Worm (Caenorhabditis elegans): ENCODE measurements around the gene EEED8.2.

Gene EEED8.2

ce11 chrII:5455650-5456355, 39.3 kb downstream of the EEED8.2 start, which contains the start of gene daz-1:
daz-1 (plus strand) TSS chrII:5456305.
- TF ChIP-seq klf-2 (GFP tag; conservative IDR thresholded peaks at IDR 0.05): no peak
- no peak for TF ChIP-seq cog-1 (tag; optimal IDR thresholded peaks at IDR 0.05)
- TF ChIP-seq ztf-29 (GFP tag; IDR thresholded peaks at IDR 0.05): no peak
- TF ChIP-seq tab-1 (GFP tag; IDR thresholded peaks at IDR 0.05): no peak
- TF ChIP-seq ztf-23 (GFP tag; IDR thresholded peaks at IDR 0.05): no peak
- no peak for TF ChIP-seq ref-1 (GFP tag; conservative IDR thresholded peaks at IDR 0.05)
- TF ChIP-seq flt-1 (GFP tag; IDR thresholded peaks at IDR 0.05): no peak
- TF ChIP-seq med-1 (GFP tag; optimal IDR thresholded peaks at IDR 0.05; ENCODE audit: insufficient read depth): no peak
- TF ChIP-seq T22C8.4 (GFP tag; IDR thresholded peaks at IDR 0.05): no peak

ce11 chrII:5458683-5459410, 42.3 kb downstream of the EEED8.2 start:
- TF ChIP-seq ztf-23 (GFP tag; IDR thresholded peaks at IDR 0.05): no peak
- no peak for TF ChIP-seq flt-1 (GFP tag; IDR thresholded peaks at IDR 0.05)

- TF ChIP-seq flt-1 (GFP tag; IDR thresholded peaks at IDR 0.05) (no peak), ztf-23 (GFP tag; IDR thresholded peaks at IDR 0.05) (no peak), ztf-29 (GFP tag; IDR thresholded peaks at IDR 0.05) (no peak), tab-1 (GFP tag; IDR thresholded peaks at IDR 0.05) (no peak), cog-1 (tag; optimal IDR thresholded peaks at IDR 0.05) (no peak), med-1 (GFP tag; optimal IDR thresholded peaks at IDR 0.05; ENCODE audit: insufficient read depth) (no peak), ref-1 (GFP tag; conservative IDR thresholded peaks at IDR 0.05) (no peak)
These were observed 43.0 kb downstream of the EEED8.2 start for ce11 chrII:5459534-5459933.

- TF ChIP-seq ztf-23 (GFP tag; IDR thresholded peaks at IDR 0.05) (no peak), cog-1 (tag; optimal IDR thresholded peaks at IDR 0.05) (peak; percentile 16), med-1 (GFP tag; optimal IDR thresholded peaks at IDR 0.05; ENCODE audit: insufficient read depth) (no peak), T22C8.4 (GFP tag; IDR thresholded peaks at IDR 0.05) (peak; percentile 72)
These were observed 44.4 kb downstream of the EEED8.2 start for ce11 chrII:5460911-5461310.

- no peak for TF ChIP-seq cog-1 (tag; optimal IDR thresholded peaks at IDR 0.05)
- TF ChIP-seq ztf-23 (GFP tag; IDR thresholded peaks at IDR 0.05): no peak
- no peak for TF ChIP-seq klf-2 (GFP tag; conservative IDR thresholded peaks at IDR 0.05)
- no peak for TF ChIP-seq T22C8.4 (GFP tag; IDR thresholded peaks at IDR 0.05)
- TF ChIP-seq med-1 (GFP tag; optimal IDR thresholded peaks at IDR 0.05; ENCODE audit: insufficient read depth): no peak
- no peak for TF ChIP-seq tab-1 (GFP tag; IDR thresholded peaks at IDR 0.05)
- no peak for TF ChIP-seq ztf-29 (GFP tag; IDR thresholded peaks at IDR 0.05)
- no peak for TF ChIP-seq ref-1 (GFP tag; conservative IDR thresholded peaks at IDR 0.05)
- TF ChIP-seq flt-1 (GFP tag; IDR thresholded peaks at IDR 0.05): no peak
These were observed 47.3 kb downstream of the EEED8.2 start for ce11 chrII:5463692-5464300.

- no peak for TF ChIP-seq klf-2 (GFP tag; conservative IDR thresholded peaks at IDR 0.05)
- TF ChIP-seq T22C8.4 (GFP tag; IDR thresholded peaks at IDR 0.05): no peak
- TF ChIP-seq tab-1 (GFP tag; IDR thresholded peaks at IDR 0.05): no peak
- no peak for TF ChIP-seq cog-1 (tag; optimal IDR thresholded peaks at IDR 0.05)
- TF ChIP-seq ztf-29 (GFP tag; IDR thresholded peaks at IDR 0.05): no peak
- TF ChIP-seq med-1 (GFP tag; optimal IDR thresholded peaks at IDR 0.05; ENCODE audit: insufficient read depth): no peak
- TF ChIP-seq flt-1 (GFP tag; IDR thresholded peaks at IDR 0.05): no peak
- no peak for TF ChIP-seq ref-1 (GFP tag; conservative IDR thresholded peaks at IDR 0.05)
- TF ChIP-seq ztf-23 (GFP tag; IDR thresholded peaks at IDR 0.05): no peak
These were observed 49.4 kb downstream of the EEED8.2 start, which contains the start of gene clr-1 for ce11 chrII:5465729-5466408. clr-1 (plus strand) TSS chrII:5466358.

Data from whole organism, midembryonic.